Fruit fly (Drosophila melanogaster): Measurements from ENCODE around the gene dtn.
A peak's percentile ranks its signal among the peaks of the same experiment; 100 is the strongest.

Gene dtn

DNA sequence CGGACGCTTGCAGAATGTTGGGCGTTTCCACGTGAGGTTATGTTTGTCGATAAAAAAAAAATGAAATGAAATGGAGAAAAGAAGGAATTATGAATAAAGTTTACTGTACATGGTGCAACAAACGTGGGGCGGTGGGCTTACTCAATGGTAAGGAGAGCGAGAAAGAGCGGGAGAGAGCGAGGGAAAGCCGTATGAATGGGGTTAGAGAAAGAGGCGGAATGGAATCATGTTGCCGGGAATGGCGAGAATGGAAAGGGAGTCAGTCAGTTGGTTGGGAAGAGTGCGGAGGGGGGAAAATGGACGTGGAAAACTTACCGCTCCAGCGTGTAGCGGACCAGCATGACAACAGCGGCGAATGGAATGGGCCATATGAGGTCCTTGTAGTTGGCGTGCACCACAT lies 40.6 kb downstream of the dtn start:
- no peak for TF ChIP-seq br (GFP tag; optimal IDR thresholded peaks at IDR 0.05)
- TF ChIP-seq rgr (GFP tag; optimal IDR thresholded peaks at IDR 0.05): no peak
- TF ChIP-seq Hr83 (GFP tag; optimal IDR thresholded peaks at IDR 0.05; ENCODE audit: poor library complexity, severe bottlenecking): no peak
- no peak for TF ChIP-seq sage (GFP tag; optimal IDR thresholded peaks at IDR 0.05)
- TF ChIP-seq GATAd (GFP tag; optimal IDR thresholded peaks at IDR 0.05): no peak

dm6 chrX:6267187-6267711 lies 41.8 kb downstream of the dtn start, which contains the start of gene schlank:
Gene schlank (minus strand): TSS chrX:6267228.
- peak; percentile 32 for TF ChIP-seq fru (GFP tag; optimal IDR thresholded peaks at IDR 0.05)
- peak; percentile 76 for TF ChIP-seq woc (GFP tag; optimal IDR thresholded peaks at IDR 0.05)
- TF ChIP-seq Rel (GFP tag; optimal IDR thresholded peaks at IDR 0.05): no peak
- TF ChIP-seq Rel (tag; optimal IDR thresholded peaks at IDR 0.05): no peak
- TF ChIP-seq br (GFP tag; optimal IDR thresholded peaks at IDR 0.05): peak; percentile 38
- TF ChIP-seq CG9705 (GFP tag; optimal IDR thresholded peaks at IDR 0.05): peak; percentile 18
- TF ChIP-seq OdsH (GFP tag; optimal IDR thresholded peaks at IDR 0.05): no peak
- no peak for TF ChIP-seq dmrt93B (GFP tag; optimal IDR thresholded peaks at IDR 0.05)
- TF ChIP-seq h (GFP tag; optimal IDR thresholded peaks at IDR 0.05): peak; percentile 35
- peak; percentile 54 for TF ChIP-seq ey (GFP tag; optimal IDR thresholded peaks at IDR 0.05)
- peak; percentile 43 for TF ChIP-seq sv (GFP tag; optimal IDR thresholded peaks at IDR 0.05)
- TF ChIP-seq Vsx2 (GFP tag; optimal IDR thresholded peaks at IDR 0.05; ENCODE audit: partially characterized antibody): no peak
- TF ChIP-seq pan (optimal IDR thresholded peaks at IDR 0.05): no peak
- peak; percentile 65 for TF ChIP-seq HLH106 (tag; optimal IDR thresholded peaks at IDR 0.05)
- TF ChIP-seq Hnf4 (GFP tag; optimal IDR thresholded peaks at IDR 0.05): peak; percentile 27
- TF ChIP-seq Sp1 (GFP tag; optimal IDR thresholded peaks at IDR 0.05): peak; percentile 36
- no peak for TF ChIP-seq Hr78 (GFP tag; optimal IDR thresholded peaks at IDR 0.05)
- TF ChIP-seq foxo (GFP tag; optimal IDR thresholded peaks at IDR 0.05): peak in 1 of 2 experiments; percentile 60
- TF ChIP-seq Hr83 (GFP tag; optimal IDR thresholded peaks at IDR 0.05; ENCODE audit: poor library complexity, severe bottlenecking): no peak
- TF ChIP-seq rgr (GFP tag; optimal IDR thresholded peaks at IDR 0.05): peak; percentile 13
- no peak for TF ChIP-seq Myc (optimal IDR thresholded peaks at IDR 0.05)
- TF ChIP-seq sage (GFP tag; optimal IDR thresholded peaks at IDR 0.05): no peak

DNA sequence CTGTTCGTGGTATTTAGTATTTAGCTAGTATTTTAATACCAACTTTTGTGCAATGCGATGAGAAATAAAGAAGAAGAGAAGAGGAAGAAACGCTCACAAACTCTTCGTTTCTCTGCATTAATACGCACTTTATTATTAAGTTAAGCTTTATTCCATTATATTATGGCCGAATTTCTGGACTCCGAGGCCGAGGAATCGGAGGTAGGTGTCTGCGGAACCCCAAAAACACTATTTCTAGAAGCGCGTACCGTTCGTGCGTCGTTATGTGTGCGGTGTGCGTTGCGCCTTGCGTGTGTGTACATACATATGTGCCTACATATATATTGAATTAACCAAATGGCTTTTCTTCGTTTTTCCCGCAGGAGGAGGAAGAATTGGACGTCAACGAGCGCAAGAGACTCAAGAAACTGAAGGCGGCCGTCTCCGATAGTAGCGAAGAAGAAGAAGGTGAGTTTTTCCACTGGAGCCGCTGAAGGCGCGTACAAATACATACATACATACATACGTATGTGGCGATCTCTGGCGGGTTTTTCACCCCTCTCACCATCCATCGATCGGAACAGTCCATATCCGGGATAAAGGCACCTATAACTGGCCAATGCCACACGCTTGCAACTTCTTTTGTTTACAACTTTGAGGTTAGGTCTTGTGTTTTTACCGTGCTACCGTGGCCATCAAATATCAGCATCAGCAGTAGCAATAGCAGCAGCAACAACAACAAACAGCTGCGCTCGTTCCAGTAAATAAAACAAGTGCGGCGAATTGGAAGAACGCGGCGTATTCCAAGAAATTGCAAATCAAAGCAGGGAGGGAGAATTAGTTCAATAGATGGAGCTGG lies 42.5 kb downstream of the dtn start, which contains the start of gene Spt6:
TSS of gene Spt6 (plus strand) at position 53 of the 838 bp plus-strand sequence.
- TF ChIP-seq usp (GFP tag; optimal IDR thresholded peaks at IDR 0.05): no peak
- no peak for TF ChIP-seq woc (GFP tag; optimal IDR thresholded peaks at IDR 0.05)
- TF ChIP-seq br (GFP tag; optimal IDR thresholded peaks at IDR 0.05): no peak
- no peak for TF ChIP-seq OdsH (GFP tag; optimal IDR thresholded peaks at IDR 0.05)
- TF ChIP-seq brk (GFP tag; optimal IDR thresholded peaks at IDR 0.05): no peak
- TF ChIP-seq CG32264 (GFP tag; optimal IDR thresholded peaks at IDR 0.05): no peak
- no peak for TF ChIP-seq sage (GFP tag; optimal IDR thresholded peaks at IDR 0.05)
- TF ChIP-seq Rel (GFP tag; optimal IDR thresholded peaks at IDR 0.05): no peak
- TF ChIP-seq Rel (tag; optimal IDR thresholded peaks at IDR 0.05): peak; percentile 3

DNA sequence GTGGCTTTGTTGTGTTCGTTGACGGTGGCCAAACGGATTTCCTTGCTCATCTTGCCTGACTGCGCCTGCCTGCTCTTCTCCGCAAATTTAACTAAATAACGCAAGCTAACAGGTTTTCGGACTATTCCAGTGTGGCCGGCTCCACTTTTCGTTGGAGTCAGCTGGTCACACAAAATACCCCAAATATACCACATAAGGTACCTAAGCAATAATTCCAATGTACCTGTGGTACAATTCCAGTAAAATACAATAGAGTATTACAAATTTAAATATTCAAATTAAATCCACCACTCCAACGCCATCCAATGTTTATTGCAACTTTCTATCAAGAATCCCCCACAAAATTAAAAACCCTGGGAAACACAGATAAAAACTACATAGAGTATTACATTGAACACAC lies 51.1 kb downstream of the dtn start, which contains the start of gene CG3566:
TSS of gene CG3566 (minus strand) at position 135 of the 400 bp plus-strand sequence.
- TF ChIP-seq CG9705 (GFP tag; optimal IDR thresholded peaks at IDR 0.05): no peak
- TF ChIP-seq Abd-B (GFP tag; optimal IDR thresholded peaks at IDR 0.05): no peak
- peak in 1 of 2 experiments; percentile 27 for TF ChIP-seq foxo (GFP tag; optimal IDR thresholded peaks at IDR 0.05)
- peak; percentile 11 for TF ChIP-seq rgr (GFP tag; optimal IDR thresholded peaks at IDR 0.05)
- TF ChIP-seq h (GFP tag; optimal IDR thresholded peaks at IDR 0.05): no peak
- peak; percentile 13 for TF ChIP-seq Sp1 (GFP tag; optimal IDR thresholded peaks at IDR 0.05)
- peak; percentile 37 for TF ChIP-seq fru (GFP tag; optimal IDR thresholded peaks at IDR 0.05)
- TF ChIP-seq Hr78 (GFP tag; optimal IDR thresholded peaks at IDR 0.05): no peak
- TF ChIP-seq ey (GFP tag; optimal IDR thresholded peaks at IDR 0.05): no peak
- no peak for TF ChIP-seq Dfd (GFP tag; optimal IDR thresholded peaks at IDR 0.05)
- peak; percentile 66 for TF ChIP-seq Myc (optimal IDR thresholded peaks at IDR 0.05)
- TF ChIP-seq tai (GFP tag; optimal IDR thresholded peaks at IDR 0.05): no peak
- TF ChIP-seq Dif (GFP tag; optimal IDR thresholded peaks at IDR 0.05; ENCODE audit: partially characterized antibody): no peak
- no peak for TF ChIP-seq Rel (GFP tag; optimal IDR thresholded peaks at IDR 0.05)
- peak; percentile 80 for TF ChIP-seq Rel (tag; optimal IDR thresholded peaks at IDR 0.05)
- peak; percentile 16 for TF ChIP-seq Hr83 (GFP tag; optimal IDR thresholded peaks at IDR 0.05; ENCODE audit: poor library complexity, severe bottlenecking)
- TF ChIP-seq OdsH (GFP tag; optimal IDR thresholded peaks at IDR 0.05): no peak
- no peak for TF ChIP-seq jim (GFP tag; optimal IDR thresholded peaks at IDR 0.05)
- TF ChIP-seq pan (optimal IDR thresholded peaks at IDR 0.05): no peak
- no peak for TF ChIP-seq dsf (GFP tag; optimal IDR thresholded peaks at IDR 0.05; ENCODE audit: borderline replicate concordance)
- TF ChIP-seq dmrt93B (GFP tag; optimal IDR thresholded peaks at IDR 0.05): no peak
- TF ChIP-seq sv (GFP tag; optimal IDR thresholded peaks at IDR 0.05): no peak
- peak; percentile 73 for TF ChIP-seq woc (GFP tag; optimal IDR thresholded peaks at IDR 0.05)
- no peak for TF ChIP-seq Mio (GFP tag; optimal IDR thresholded peaks at IDR 0.05)
- no peak for TF ChIP-seq psq (GFP tag; optimal IDR thresholded peaks at IDR 0.05)
